Fruit fly (Drosophila melanogaster): Measurements from ENCODE around the gene bbg.
A peak's percentile ranks its signal among the peaks of the same experiment; 100 is the strongest.

Gene bbg

dm6 chr3L:14536042-14536684 lies at the start of gene bbg, which contains the start of gene CG43246:
TSS of gene bbg (minus strand) at chr3L:14536276.
TSS of gene CG43246 (plus strand) at chr3L:14536634.
- TF ChIP-seq CG34367 (tag; optimal IDR thresholded peaks at IDR 0.05), result no peak
- peak; percentile 18; the same call in 1 of the 2 replicates for TF ChIP-seq CG32121 (GFP tag; IDR thresholded peaks at IDR 0.05)
- peak; percentile 46; the same call in 1 of the 2 replicates for TF ChIP-seq Ets98B (GFP tag; IDR thresholded peaks at IDR 0.05)
- TF ChIP-seq EcR (GFP tag; optimal IDR thresholded peaks at IDR 0.05), result peak; percentile 3
- no peak for TF ChIP-seq CG8159 (tag; optimal IDR thresholded peaks at IDR 0.05)
- peak; percentile 64; the same call in 1 of the 3 replicates for TF ChIP-seq CG4496 (GFP tag; IDR thresholded peaks at IDR 0.05)

dm6 chr3L:14583803-14584202 lies 47.7 kb upstream of the bbg start:
- TF ChIP-seq D1 (tag; optimal IDR thresholded peaks at IDR 0.05), result no peak
- no peak for TF ChIP-seq CG8301 (tag; optimal IDR thresholded peaks at IDR 0.05)

- TF ChIP-seq Pif1A (GFP tag; optimal IDR thresholded peaks at IDR 0.05) (no peak), gl (tag; optimal IDR thresholded peaks at IDR 0.05) (no peak)
Observed at dm6 chr3L:14582736-14583135, 46.7 kb upstream of the bbg start.

dm6 chr3L:14580294-14580693 lies 44.2 kb upstream of the bbg start:
- TF ChIP-seq EcR (GFP tag; optimal IDR thresholded peaks at IDR 0.05) (no peak), CG10348 (GFP tag; IDR thresholded peaks at IDR 0.05) (no peak), CG15710 (tag; optimal IDR thresholded peaks at IDR 0.05) (no peak)

- TF ChIP-seq CG4496 (GFP tag; IDR thresholded peaks at IDR 0.05) (no peak), D1 (tag; optimal IDR thresholded peaks at IDR 0.05) (peak; percentile 61)
Observed at dm6 chr3L:14578896-14579295, 42.8 kb upstream of the bbg start.

dm6 chr3L:14575974-14576373 lies 39.9 kb upstream of the bbg start:
- TF ChIP-seq CG17806 (tag; optimal IDR thresholded peaks at IDR 0.05), result no peak
- TF ChIP-seq rn (GFP tag; IDR thresholded peaks at IDR 0.05), result no peak
- TF ChIP-seq Pif1A (GFP tag; optimal IDR thresholded peaks at IDR 0.05), result no peak
- no peak for TF ChIP-seq CG10348 (GFP tag; IDR thresholded peaks at IDR 0.05)
- TF ChIP-seq CG13204 (GFP tag; optimal IDR thresholded peaks at IDR 0.05), result no peak
- no peak for TF ChIP-seq CG14655 (GFP tag; optimal IDR thresholded peaks at IDR 0.05)
- no peak for TF ChIP-seq EcR (GFP tag; optimal IDR thresholded peaks at IDR 0.05)
- no peak for TF ChIP-seq CG34367 (tag; optimal IDR thresholded peaks at IDR 0.05)
- no peak for TF ChIP-seq Snoo (tag; optimal IDR thresholded peaks at IDR 0.05)
- no peak for TF ChIP-seq CG32121 (GFP tag; IDR thresholded peaks at IDR 0.05)
- no peak for TF ChIP-seq fd96Ca (GFP tag; IDR thresholded peaks at IDR 0.05)
- no peak for TF ChIP-seq gl (tag; optimal IDR thresholded peaks at IDR 0.05)
- no peak for TF ChIP-seq D1 (tag; optimal IDR thresholded peaks at IDR 0.05)

dm6 chr3L:14574649-14575048 lies 38.6 kb upstream of the bbg start:
- no peak for TF ChIP-seq D1 (tag; optimal IDR thresholded peaks at IDR 0.05)
- no peak for TF ChIP-seq CG10348 (GFP tag; IDR thresholded peaks at IDR 0.05)
- TF ChIP-seq fd96Ca (GFP tag; IDR thresholded peaks at IDR 0.05), result no peak
- TF ChIP-seq Pif1A (GFP tag; optimal IDR thresholded peaks at IDR 0.05), result no peak

dm6 chr3L:14569620-14570537 lies 33.8 kb upstream of the bbg start:
- no peak for TF ChIP-seq CG12605 (GFP tag; IDR thresholded peaks at IDR 0.05)
- no peak for TF ChIP-seq gl (tag; optimal IDR thresholded peaks at IDR 0.05)
- no peak for TF ChIP-seq CG10348 (GFP tag; IDR thresholded peaks at IDR 0.05)
- TF ChIP-seq CG15710 (tag; optimal IDR thresholded peaks at IDR 0.05), result no peak
- no peak for TF ChIP-seq Ets98B (GFP tag; IDR thresholded peaks at IDR 0.05)
- TF ChIP-seq Snoo (tag; optimal IDR thresholded peaks at IDR 0.05), result no peak
- no peak for TF ChIP-seq CG14655 (GFP tag; optimal IDR thresholded peaks at IDR 0.05)
- TF ChIP-seq EcR (GFP tag; optimal IDR thresholded peaks at IDR 0.05), result no peak
- TF ChIP-seq Pif1A (GFP tag; optimal IDR thresholded peaks at IDR 0.05), result no peak
- no peak for TF ChIP-seq Pif1B (GFP tag; optimal IDR thresholded peaks at IDR 0.05)
- TF ChIP-seq CG32121 (GFP tag; IDR thresholded peaks at IDR 0.05), result no peak
- TF ChIP-seq CG17806 (tag; optimal IDR thresholded peaks at IDR 0.05), result no peak
- TF ChIP-seq fd96Ca (GFP tag; IDR thresholded peaks at IDR 0.05), result no peak
- no peak for TF ChIP-seq rn (GFP tag; IDR thresholded peaks at IDR 0.05)
- no peak for TF ChIP-seq CG4496 (GFP tag; IDR thresholded peaks at IDR 0.05)
- no peak for TF ChIP-seq CG8159 (tag; optimal IDR thresholded peaks at IDR 0.05)
- no peak for TF ChIP-seq CG34367 (tag; optimal IDR thresholded peaks at IDR 0.05)
